Fruit fly (Drosophila melanogaster) Kc167 (cell line): ENCODE measurements around the gene TwdlX.

Source experiments
- Sin3A ChIP-seq: fragments of >200 bp; optimal IDR thresholded peaks from 2 replicates; lab custom pipeline; 2018; ENCODE audit warnings: missing external identifiers
- h ChIP-seq: fragments of >200 bp; optimal IDR thresholded peaks from 3 replicates; lab custom pipeline; 2018; ENCODE audit warnings: missing external identifiers
- psq ChIP-seq: fragments of >200 bp; optimal IDR thresholded peaks from 2 replicates; lab custom pipeline; 2017; ENCODE audit warnings: missing external identifiers

dm6 chrX:16690499-16690898, 40.4 kb upstream of the TwdlX start:
- no peak for TF ChIP-seq Sin3A
- TF ChIP-seq h (lab: Kevin White, UChicago): no peak
- TF ChIP-seq psq (lab: Kevin White, UChicago): no peak
